Worm (Caenorhabditis elegans): ENCODE data around the gene sptl-3.

Gene sptl-3

DNA sequence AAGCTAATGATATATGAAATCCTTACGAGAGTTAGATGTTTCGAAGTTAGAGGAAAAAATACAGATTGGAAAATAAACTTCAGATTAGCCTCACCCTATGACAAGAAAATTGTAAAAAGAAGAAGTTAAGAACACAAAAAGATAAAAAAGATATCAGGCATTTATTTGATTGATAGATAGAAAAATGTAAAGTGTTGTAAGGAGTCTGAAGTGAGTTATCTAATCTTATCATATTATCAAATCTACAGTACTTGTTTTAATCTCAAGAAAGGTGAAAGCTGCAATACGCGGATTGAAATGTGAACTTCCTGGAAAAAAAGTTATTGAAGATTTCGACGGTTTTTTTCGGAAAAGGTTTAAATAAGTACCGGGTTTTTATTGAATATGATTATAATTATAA, 42.3 kb downstream of the sptl-3 start:
- no peak for TF ChIP-seq jun-1 (tag; optimal IDR thresholded peaks at IDR 0.05)
- no peak for TF ChIP-seq mml-1 (tag; optimal IDR thresholded peaks at IDR 0.05)
- TF ChIP-seq elt-3 (tag; optimal IDR thresholded peaks at IDR 0.05) = peak in 1 of 3 experiments; percentile 42
- TF ChIP-seq nhr-76 (tag; optimal IDR thresholded peaks at IDR 0.05) = no peak

DNA sequence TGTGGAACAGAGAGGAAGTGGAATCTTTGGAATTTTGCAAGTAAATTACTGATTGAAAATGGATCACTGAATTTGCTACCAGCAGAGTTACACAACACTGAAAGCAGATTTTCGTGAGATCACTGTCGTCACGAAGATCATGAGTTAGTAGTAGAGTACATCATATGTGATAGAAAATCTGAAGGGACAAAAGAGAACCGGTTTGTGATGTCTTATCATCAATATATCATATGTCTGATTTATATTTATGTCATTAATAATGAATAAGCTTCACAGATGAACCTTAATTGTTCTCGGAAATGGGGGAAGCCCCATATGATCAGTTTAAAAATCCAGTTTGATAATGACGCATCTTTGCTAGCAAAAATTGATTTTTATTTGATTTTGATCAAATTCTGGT, 42.9 kb downstream of the sptl-3 start:
- TF ChIP-seq hmg-11 (tag; optimal IDR thresholded peaks at IDR 0.05) (no peak), ama-1 (optimal IDR thresholded peaks at IDR 0.05) (no peak), nhr-11 (tag; optimal IDR thresholded peaks at IDR 0.05) (no peak), nhr-77 (tag; optimal IDR thresholded peaks at IDR 0.05) (no peak), fkh-10 (GFP tag; optimal IDR thresholded peaks at IDR 0.05) (no peak), nhr-76 (tag; optimal IDR thresholded peaks at IDR 0.05) (no peak), nhr-28 (tag; optimal IDR thresholded peaks at IDR 0.05) (no peak), unc-62 (GFP tag; optimal IDR thresholded peaks at IDR 0.05) (no peak), nhr-23 (tag; optimal IDR thresholded peaks at IDR 0.05) (peak; percentile 29), egl-27 (tag; optimal IDR thresholded peaks at IDR 0.05) (no peak), elt-1 (tag; optimal IDR thresholded peaks at IDR 0.05) (no peak), mml-1 (tag; optimal IDR thresholded peaks at IDR 0.05) (no peak), elt-3 (tag; optimal IDR thresholded peaks at IDR 0.05) (peak in 1 of 3 experiments; percentile 27), elt-2 (tag; optimal IDR thresholded peaks at IDR 0.05) (no peak), R02D3.7 (tag; optimal IDR thresholded peaks at IDR 0.05) (no peak), nhr-25 (tag; optimal IDR thresholded peaks at IDR 0.05) (peak; percentile 16), skn-1 (tag; optimal IDR thresholded peaks at IDR 0.05) (no peak), nhr-43 (tag; optimal IDR thresholded peaks at IDR 0.05; ENCODE audit: poor library complexity, severe bottlenecking) (peak; percentile 49), unc-39 (tag; optimal IDR thresholded peaks at IDR 0.05) (no peak), lin-15B (tag; optimal IDR thresholded peaks at IDR 0.05) (no peak), snpc-4 (tag; optimal IDR thresholded peaks at IDR 0.05) (no peak), nfya-1 (tag; optimal IDR thresholded peaks at IDR 0.05; ENCODE audit: insufficient read depth) (no peak)

DNA sequence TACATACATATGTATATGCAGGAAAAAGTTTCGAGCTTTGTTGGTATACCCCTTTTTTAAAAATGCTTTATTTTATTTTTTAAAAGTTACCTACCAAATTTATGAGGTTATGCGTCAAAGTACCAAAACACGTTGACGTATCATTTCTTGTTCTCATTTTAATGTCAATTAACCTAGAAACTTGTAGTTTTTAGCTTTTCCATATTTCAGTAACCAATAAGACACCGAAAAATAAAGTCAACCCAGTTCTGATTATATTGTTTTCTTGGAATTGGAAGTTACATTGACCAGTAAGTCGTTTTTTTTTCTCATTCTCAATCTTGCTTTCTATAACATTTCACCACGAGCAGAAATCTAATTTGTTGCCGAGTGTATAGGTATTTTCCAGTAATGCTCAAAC, 43.7 kb downstream of the sptl-3 start, which contains the start of gene srw-145:
srw-145 (plus strand) TSS at position 301 of the 400 bp plus-strand sequence.
- TF ChIP-seq nhr-11 (tag; optimal IDR thresholded peaks at IDR 0.05) (peak; percentile 62), ceh-82 (tag; optimal IDR thresholded peaks at IDR 0.05) (no peak)

DNA sequence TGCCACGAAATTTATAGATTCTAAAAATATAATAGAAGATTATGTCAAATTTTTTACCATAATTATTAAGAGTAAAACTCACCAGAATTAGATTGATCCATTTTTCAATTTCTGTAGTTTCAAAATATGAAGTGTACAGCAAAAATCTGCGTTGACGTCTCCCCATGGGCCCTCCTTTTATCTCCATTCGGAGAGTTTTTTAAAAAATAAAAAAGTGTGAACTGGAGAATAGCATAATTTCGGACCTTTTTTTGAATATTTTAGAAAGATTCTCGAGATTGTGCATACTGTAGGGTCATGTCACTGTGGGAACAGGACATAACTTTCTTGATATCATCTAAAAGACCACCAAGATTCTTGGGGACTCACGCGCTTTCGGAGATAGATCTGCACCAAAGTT, 49.0 kb downstream of the sptl-3 start, which contains the start of gene dpr-1:
dpr-1 (minus strand) TSS at position 101 of the 400 bp plus-strand sequence.
- TF ChIP-seq skn-1 (tag; optimal IDR thresholded peaks at IDR 0.05) (no peak), snpc-4 (tag; optimal IDR thresholded peaks at IDR 0.05) (no peak), ceh-9 (tag; optimal IDR thresholded peaks at IDR 0.05) (no peak), nhr-11 (tag; optimal IDR thresholded peaks at IDR 0.05) (no peak), ZK546.5 (tag; optimal IDR thresholded peaks at IDR 0.05) (no peak), nhr-237 (tag; optimal IDR thresholded peaks at IDR 0.05) (no peak), hmg-11 (tag; optimal IDR thresholded peaks at IDR 0.05) (no peak)

All from whole organism, L3 larva.